Worm (Caenorhabditis elegans) whole organism, young adult: ENCODE results near the gene F13H10.8.

Experiments used
- B0019.2 ChIP-seq: fragments of 200-800 bp; sonication (Bioruptor generic); conservative IDR thresholded peaks from 2 replicates; pipeline ENCODE4 v1.3.6; 2022; ENCODE audit warnings: missing genetic modification reagents, missing genetic modification characterization, missing compliant biosample characterization
- B0336.3 ChIP-seq: fragments of 200-800 bp; sonication (Bioruptor generic); IDR thresholded peaks from 2 replicates; pipeline ENCODE4 v1.3.6; 2022; ENCODE audit warnings: missing genetic modification characterization, missing compliant biosample characterization
- F37B4.10 ChIP-seq: fragments of 200-800 bp; sonication (Bioruptor generic); IDR thresholded peaks from 2 replicates; pipeline ENCODE4 v1.3.6; 2022; ENCODE audit warnings: missing genetic modification characterization, missing compliant biosample characterization
- F39B2.1 ChIP-seq: fragments of 200-800 bp; sonication (Bioruptor generic); IDR thresholded peaks from 2 replicates; pipeline ENCODE4 v1.3.6; 2022; ENCODE audit warnings: missing genetic modification reagents, missing genetic modification characterization, missing compliant biosample characterization
- F52B5.7 ChIP-seq: sonication (generic microtip); optimal IDR thresholded peaks from 2 replicates; lab custom pipeline; 2016; ENCODE audit warnings: mild to moderate bottlenecking, missing genetic modification characterization, missing compliant biosample characterization
- K11D2.4 ChIP-seq: fragments of 200-800 bp; sonication (Bioruptor generic); IDR thresholded peaks from 2 replicates; pipeline ENCODE4 v1.3.6; 2022; ENCODE audit warnings: missing genetic modification reagents, missing genetic modification characterization, missing compliant biosample characterization
- T07F8.4 ChIP-seq: sonication (generic microtip); optimal IDR thresholded peaks from 2 replicates; lab custom pipeline; 2016; ENCODE audit warnings: mild to moderate bottlenecking, missing genetic modification characterization, moderate library complexity, missing compliant biosample characterization
- akir-1 ChIP-seq: fragments of 200-800 bp; sonication (Bioruptor generic); optimal IDR thresholded peaks from 2 replicates; lab custom pipeline; 2018; ENCODE audit warnings: mild to moderate bottlenecking, missing genetic modification characterization, moderate library complexity, missing compliant biosample characterization
- ama-1 ChIP-seq, 3 experiments: fragments of 150-350 bp in 1 of 3; sonication (generic microtip) in 2 of 3; optimal IDR thresholded peaks; 2 replicates each; lab custom pipeline; 2014 to 2018; ENCODE audit warnings: missing biosample characterization in 2 of 3, missing genetic modification characterization in 2 of 3, missing genetic modification reagents in 2 of 3
- aptf-2 ChIP-seq: fragments of 200-800 bp; sonication (Bioruptor generic); conservative IDR thresholded peaks from 2 replicates; pipeline ENCODE4 v1.3.6; 2022; ENCODE audit warnings: missing genetic modification reagents, missing genetic modification characterization, missing compliant biosample characterization
- attf-3 ChIP-seq: fragments of 200-800 bp; sonication (Bioruptor generic); conservative IDR thresholded peaks from 2 replicates; pipeline ENCODE4 v1.3.6; 2022; ENCODE audit warnings: missing genetic modification reagents, missing genetic modification characterization, missing compliant biosample characterization
- attf-5 ChIP-seq: fragments of 200-800 bp; sonication (Bioruptor generic); optimal IDR thresholded peaks from 2 replicates; lab custom pipeline; 2018; ENCODE audit warnings: mild to moderate bottlenecking, missing genetic modification characterization, missing compliant biosample characterization
- attf-6 ChIP-seq: fragments of 200-800 bp; sonication (Bioruptor generic); IDR thresholded peaks from 2 replicates; pipeline ENCODE4 v1.3.6; 2022; ENCODE audit warnings: missing genetic modification reagents, missing genetic modification characterization, missing compliant biosample characterization
- bed-2 ChIP-seq: fragments of 200-800 bp; sonication (Bioruptor generic); IDR thresholded peaks from 2 replicates; pipeline ENCODE4 v1.3.6; 2022; ENCODE audit warnings: missing genetic modification reagents, missing genetic modification characterization, missing compliant biosample characterization
- ccch-3 ChIP-seq: fragments of 200-800 bp; sonication (Bioruptor generic); optimal IDR thresholded peaks from 2 replicates; lab custom pipeline; 2018; ENCODE audit warnings: mild to moderate bottlenecking, missing genetic modification characterization, missing compliant biosample characterization
- ceh-79 ChIP-seq: sonication (generic microtip); optimal IDR thresholded peaks from 2 replicates; lab custom pipeline; 2017; ENCODE audit warnings: mild to moderate bottlenecking, missing genetic modification characterization, missing compliant biosample characterization
- chd-7 ChIP-seq: sonication (generic microtip); optimal IDR thresholded peaks from 2 replicates; lab custom pipeline; 2016; ENCODE audit warnings: mild to moderate bottlenecking, missing genetic modification characterization, moderate library complexity, missing compliant biosample characterization
- dox-1 ChIP-seq: fragments of 200-800 bp; sonication (Bioruptor generic); IDR thresholded peaks from 2 replicates; pipeline ENCODE4 v1.3.6; 2022; ENCODE audit warnings: missing genetic modification reagents, missing genetic modification characterization, missing compliant biosample characterization
- ets-4 ChIP-seq: fragments of 200-800 bp; sonication (Bioruptor generic); optimal IDR thresholded peaks from 2 replicates; lab custom pipeline; 2018; ENCODE audit warnings: mild to moderate bottlenecking, missing genetic modification characterization, missing compliant biosample characterization
- gei-17 ChIP-seq: fragments of 200-800 bp; sonication (Bioruptor generic); optimal IDR thresholded peaks from 2 replicates; lab custom pipeline; 2018; ENCODE audit warnings: mild to moderate bottlenecking, missing genetic modification characterization, missing compliant biosample characterization
- hmg-1.2 ChIP-seq: fragments of 200-800 bp; sonication (Bioruptor generic); IDR thresholded peaks from 2 replicates; pipeline ENCODE4 v1.3.6; 2022; ENCODE audit warnings: missing genetic modification reagents, missing genetic modification characterization, missing compliant biosample characterization
- hmg-20 ChIP-seq: fragments of 200-800 bp; sonication (Bioruptor generic); IDR thresholded peaks from 2 replicates; pipeline ENCODE4 v1.3.6; 2022; ENCODE audit warnings: missing genetic modification reagents, missing genetic modification characterization, missing compliant biosample characterization
- hsf-1 ChIP-seq: fragments of 200-800 bp; sonication (Bioruptor generic); IDR thresholded peaks from 2 replicates; pipeline ENCODE4 v1.3.6; 2022; ENCODE audit warnings: missing genetic modification reagents, missing genetic modification characterization, missing compliant biosample characterization
- lag-1 ChIP-seq: fragments of 200-800 bp; sonication (Bioruptor generic); IDR thresholded peaks from 2 replicates; pipeline ENCODE4 v1.3.6; 2022; ENCODE audit warnings: missing genetic modification reagents, missing genetic modification characterization, missing compliant biosample characterization
- lin-26 ChIP-seq: fragments of 200-800 bp; sonication (Bioruptor generic); IDR thresholded peaks from 2 replicates; pipeline ENCODE4 v1.3.6; 2022; ENCODE audit warnings: missing genetic modification reagents, missing genetic modification characterization, missing compliant biosample characterization
- lin-40 ChIP-seq: sonication (generic microtip); optimal IDR thresholded peaks from 2 replicates; lab custom pipeline; 2016; ENCODE audit warnings: missing genetic modification characterization, mild to moderate bottlenecking, missing compliant biosample characterization, missing genotype, missing genetic modification reagents
- lin-54 ChIP-seq: fragments of 200-800 bp; sonication (Bioruptor generic); optimal IDR thresholded peaks from 2 replicates; lab custom pipeline; 2018; ENCODE audit warnings: mild to moderate bottlenecking, missing genetic modification characterization, missing compliant biosample characterization
- lir-1 ChIP-seq: fragments of 200-800 bp; sonication (Bioruptor generic); conservative IDR thresholded peaks from 2 replicates; pipeline ENCODE4 v1.3.6; 2022; ENCODE audit warnings: missing genetic modification reagents, missing genetic modification characterization, missing compliant biosample characterization
- lsl-1 ChIP-seq: fragments of 200-800 bp; sonication (Bioruptor generic); optimal IDR thresholded peaks from 2 replicates; lab custom pipeline; 2018; ENCODE audit warnings: mild to moderate bottlenecking, missing genetic modification characterization, moderate library complexity, missing compliant biosample characterization
- lsy-27 ChIP-seq: sonication (generic microtip); optimal IDR thresholded peaks from 2 replicates; lab custom pipeline; 2017; ENCODE audit warnings: missing genetic modification characterization, mild to moderate bottlenecking, missing compliant biosample characterization, antibody characterized with exemption, missing genotype, borderline replicate concordance; ENCODE audit not compliant: insufficient read depth
- madf-3 ChIP-seq: fragments of 200-800 bp; sonication (Bioruptor generic); IDR thresholded peaks from 2 replicates; pipeline ENCODE4 v1.3.6; 2022; ENCODE audit warnings: missing genetic modification reagents, missing genetic modification characterization, missing compliant biosample characterization
- madf-6 ChIP-seq: fragments of 200-800 bp; sonication (Bioruptor generic); IDR thresholded peaks from 2 replicates; pipeline ENCODE4 v1.3.6; 2022; ENCODE audit warnings: missing genetic modification reagents, missing genetic modification characterization, missing compliant biosample characterization
- madf-8 ChIP-seq: fragments of 200-800 bp; sonication (Bioruptor generic); conservative IDR thresholded peaks from 2 replicates; pipeline ENCODE4 v1.3.6; 2022; ENCODE audit warnings: missing genetic modification reagents, missing genetic modification characterization, missing compliant biosample characterization
- mel-28 ChIP-seq: sonication (generic microtip); optimal IDR thresholded peaks from 2 replicates; lab custom pipeline; 2016; ENCODE audit warnings: borderline replicate concordance, mild to moderate bottlenecking, missing genetic modification characterization, missing compliant biosample characterization
- nhr-27 ChIP-seq: fragments of 200-800 bp; sonication (Bioruptor generic); optimal IDR thresholded peaks from 2 replicates; lab custom pipeline; 2018; ENCODE audit warnings: mild to moderate bottlenecking, missing genetic modification characterization, moderate library complexity, missing compliant biosample characterization
- nhr-80 ChIP-seq: sonication (generic microtip); optimal IDR thresholded peaks from 2 replicates; lab custom pipeline; 2016; ENCODE audit warnings: missing genetic modification characterization, missing compliant biosample characterization
- pbrm-1 ChIP-seq: fragments of 200-800 bp; sonication (Bioruptor generic); IDR thresholded peaks from 2 replicates; pipeline ENCODE4 v1.3.6; 2022; ENCODE audit warnings: missing genetic modification reagents, missing genetic modification characterization, missing compliant biosample characterization
- rec-8 ChIP-seq, 2 experiments: sonication (generic microtip); optimal IDR thresholded peaks; 2 replicates each; lab custom pipeline; 2016; ENCODE audit warnings: mild to moderate bottlenecking in 2 of 2, missing genetic modification characterization in 2 of 2, missing genetic modification reagents in 2 of 2, missing genotype in 2 of 2, missing biosample characterization in 1 of 2, missing compliant biosample characterization in 1 of 2, moderate library complexity in 1 of 2
- repo-1 ChIP-seq: sonication (generic microtip); optimal IDR thresholded peaks from 2 replicates; lab custom pipeline; 2017; ENCODE audit warnings: mild to moderate bottlenecking, missing genetic modification characterization, missing compliant biosample characterization
- tbp1 ChIP-seq: fragments of 200-800 bp; sonication (Bioruptor generic); optimal IDR thresholded peaks from 2 replicates; lab custom pipeline; 2018; ENCODE audit warnings: mild to moderate bottlenecking, missing genetic modification characterization, missing compliant biosample characterization
- tbx-9 ChIP-seq: sonication (generic microtip); optimal IDR thresholded peaks from 2 replicates; lab custom pipeline; 2016; ENCODE audit warnings: borderline replicate concordance, missing genetic modification characterization, inconsistent platforms, missing compliant biosample characterization
- xnd-1 ChIP-seq: sonication (generic microtip); optimal IDR thresholded peaks from 2 replicates; lab custom pipeline; 2016; ENCODE audit warnings: missing genotype, missing genetic modification reagents, missing genetic modification characterization, missing compliant biosample characterization
- zfh-2 ChIP-seq: fragments of 200-800 bp; sonication (Bioruptor generic); conservative IDR thresholded peaks from 2 replicates; pipeline ENCODE4 v1.3.6; 2022; ENCODE audit warnings: missing genetic modification reagents, missing genetic modification characterization, missing compliant biosample characterization
- ztf-18 ChIP-seq: sonication (generic microtip); optimal IDR thresholded peaks from 2 replicates; lab custom pipeline; 2016; ENCODE audit warnings: missing genotype, mild to moderate bottlenecking, missing genetic modification characterization, missing compliant biosample characterization
- ztf-22 ChIP-seq: fragments of 200-800 bp; sonication (Bioruptor generic); optimal IDR thresholded peaks from 2 replicates; lab custom pipeline; 2018; ENCODE audit warnings: mild to moderate bottlenecking, missing genetic modification characterization, moderate library complexity, missing compliant biosample characterization
- ztf-3 ChIP-seq: fragments of 200-800 bp; sonication (Bioruptor generic); optimal IDR thresholded peaks from 2 replicates; lab custom pipeline; 2018; ENCODE audit warnings: mild to moderate bottlenecking, missing genetic modification characterization, missing compliant biosample characterization
- ztf-6 ChIP-seq: fragments of 200-800 bp; sonication (Bioruptor generic); IDR thresholded peaks from 2 replicates; pipeline ENCODE4 v1.3.6; 2022; ENCODE audit warnings: missing genetic modification reagents, missing genetic modification characterization, missing compliant biosample characterization

The F13H10.8 gene

ce11 chrIV:10981761-10982160 lies 38.6 kb upstream of the F13H10.8 start, which contains the start of gene Y43E12A.2:
Gene Y43E12A.2 (plus strand): TSS chrIV:10982061.
- TF ChIP-seq gei-17 (GFP tag; lab: Kevin White, UChicago), result no peak
- no peak for TF ChIP-seq K11D2.4
- no peak for TF ChIP-seq ztf-22 (GFP tag; lab: Kevin White, UChicago)
- TF ChIP-seq lag-1 (GFP tag; lab: Robert Waterston, UW), result no peak
- no peak for TF ChIP-seq ccch-3 (GFP tag; lab: Kevin White, UChicago)
- TF ChIP-seq ama-1 (optimal IDR thresholded peaks at IDR 0.05; lab: Kevin White, UChicago), result no peak
- no peak for TF ChIP-seq ama-1 (GFP tag; optimal IDR thresholded peaks at IDR 0.05; lab: Kevin White, UChicago)
- no peak for TF ChIP-seq aptf-2 (GFP tag; lab: Robert Waterston, UW)
- no peak for TF ChIP-seq lin-40
- TF ChIP-seq pbrm-1 (GFP tag; lab: Robert Waterston, UW), result no peak
- no peak for TF ChIP-seq hmg-20 (GFP tag; lab: Robert Waterston, UW)
- no peak for TF ChIP-seq T07F8.4 (tag; lab: Kevin White, UChicago)

DNA sequence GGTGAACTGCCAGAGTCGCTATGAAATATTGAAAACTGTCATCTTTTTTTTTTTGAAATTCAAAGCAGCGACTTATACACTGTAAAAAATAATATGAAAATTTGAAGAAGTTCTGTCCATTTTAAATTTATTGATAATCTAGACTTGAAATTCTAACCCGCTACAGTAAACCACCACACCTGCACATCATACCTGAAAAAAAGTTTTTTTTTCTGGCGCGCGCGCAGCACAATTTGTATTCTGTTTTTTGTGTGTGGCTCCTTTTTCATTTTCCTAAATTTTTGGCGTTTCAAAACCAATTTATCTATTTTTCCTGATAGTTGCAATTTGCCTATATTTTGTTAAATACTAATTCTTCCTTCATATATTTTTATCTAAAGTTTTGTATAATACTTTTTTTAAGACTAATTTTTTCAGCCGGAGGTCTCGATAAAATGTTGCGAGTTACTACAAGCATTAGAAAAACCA lies 34.7 kb upstream of the F13H10.8 start, which contains the start of gene cyb-2.1:
TSS of gene cyb-2.1 (plus strand) at position 418 of the 468 bp plus-strand sequence.
- TF ChIP-seq mel-28 (no peak), nhr-80 (no peak), xnd-1 (tag; lab: Kevin White, UChicago) (peak; percentile 84), ccch-3 (GFP tag; lab: Kevin White, UChicago) (no peak), repo-1 (tag; lab: Kevin White, UChicago) (no peak), aptf-2 (GFP tag; lab: Robert Waterston, UW) (no peak), F39B2.1 (no peak), F52B5.7 (tag; lab: Kevin White, UChicago) (no peak), B0019.2 (no peak), madf-3 (GFP tag; lab: Robert Waterston, UW) (no peak), attf-5 (GFP tag; lab: Kevin White, UChicago) (no peak), hmg-1.2 (GFP tag; lab: Robert Waterston, UW) (peak; percentile 18; the same call in 1 of the 2 replicates), zfh-2 (GFP tag; lab: Robert Waterston, UW) (no peak), tbp1 (GFP tag; lab: Kevin White, UChicago) (no peak), lin-54 (GFP tag; lab: Kevin White, UChicago) (no peak), nhr-27 (tag; lab: Kevin White, UChicago) (no peak), F37B4.10 (GFP tag; lab: Robert Waterston, UW) (no peak), akir-1 (no peak), ztf-6 (GFP tag; lab: Robert Waterston, UW) (no peak), attf-3 (no peak), ztf-22 (GFP tag; lab: Kevin White, UChicago) (no peak), madf-8 (GFP tag; lab: Robert Waterston, UW) (peak; percentile 96), attf-6 (no peak), ztf-3 (no peak), dox-1 (no peak), lir-1 (no peak), lin-26 (GFP tag; lab: Robert Waterston, UW) (no peak), B0336.3 (GFP tag; lab: Robert Waterston, UW) (no peak), ets-4 (no peak), madf-6 (GFP tag; lab: Robert Waterston, UW) (peak; percentile 98), tbx-9 (tag; lab: Kevin White, UChicago) (no peak), hsf-1 (GFP tag; lab: Robert Waterston, UW) (0 out of 2 replicates have a peak, but pooled peaks have one; percentile 31), chd-7 (no peak), rec-8 (tag; optimal IDR thresholded peaks at IDR 0.05; lab: Kevin White, UChicago) (no peak), ceh-79 (no peak), lsl-1 (peak; percentile 84), bed-2 (no peak), ztf-18 (no peak), lsy-27 (tag; lab: Kevin White, UChicago) (no peak)
